Worm (Caenorhabditis elegans) whole organism, mixed stage, embryonic: ENCODE results near the gene pad-2.

Experiments used
- M03D4.4 ChIP-seq: sonication (generic microtip); optimal IDR thresholded peaks from 2 replicates; lab custom pipeline; 2017; ENCODE audit warnings: mild to moderate bottlenecking, missing genetic modification characterization, missing compliant biosample characterization
- bed-3 ChIP-seq: fragments of 200-800 bp; sonication (Bioruptor generic); optimal IDR thresholded peaks from 3 replicates; lab custom pipeline; 2018; ENCODE audit warnings: mild to moderate bottlenecking, missing genetic modification characterization, moderate library complexity, missing compliant biosample characterization
- ceh-39 ChIP-seq: fragments of 150-350 bp; optimal IDR thresholded peaks from 2 replicates; lab custom pipeline; 2014; ENCODE audit warnings: missing biosample characterization, missing genetic modification characterization
- ceh-43 ChIP-seq: fragments of 200-800 bp; sonication (Bioruptor generic); optimal IDR thresholded peaks from 2 replicates; lab custom pipeline; 2018; ENCODE audit warnings: mild to moderate bottlenecking, missing genetic modification characterization, moderate library complexity, missing compliant biosample characterization
- ceh-83 ChIP-seq: fragments of 200-800 bp; sonication (Bioruptor generic); optimal IDR thresholded peaks from 2 replicates; lab custom pipeline; 2018; ENCODE audit warnings: mild to moderate bottlenecking, missing genetic modification characterization, missing compliant biosample characterization
- cnd-1 ChIP-seq: fragments of 200-800 bp; sonication (Bioruptor generic); optimal IDR thresholded peaks from 2 replicates; lab custom pipeline; 2018; ENCODE audit warnings: mild to moderate bottlenecking, missing genetic modification characterization, missing compliant biosample characterization
- elt-1 ChIP-seq: sonication (generic microtip); optimal IDR thresholded peaks from 2 replicates; lab custom pipeline; 2017; ENCODE audit warnings: missing genetic modification characterization, mild to moderate bottlenecking, missing compliant biosample characterization, antibody characterized with exemption, moderate library complexity, borderline replicate concordance; ENCODE audit not compliant: insufficient read depth
- elt-3 ChIP-seq: fragments of 150-350 bp; optimal IDR thresholded peaks from 2 replicates; lab custom pipeline; 2014; ENCODE audit warnings: missing biosample characterization, missing genetic modification characterization
- ham-2 ChIP-seq: fragments of 200-800 bp; sonication (Bioruptor generic); optimal IDR thresholded peaks from 2 replicates; lab custom pipeline; 2018; ENCODE audit warnings: mild to moderate bottlenecking, missing genetic modification characterization, missing compliant biosample characterization
- hlh-1 ChIP-seq: fragments of 150-350 bp; optimal IDR thresholded peaks from 2 replicates; lab custom pipeline; 2014; ENCODE audit warnings: missing biosample characterization, missing genetic modification reagents, missing genetic modification characterization
- lin-13 ChIP-seq: fragments of 150-350 bp; optimal IDR thresholded peaks from 2 replicates; lab custom pipeline; 2014; ENCODE audit warnings: missing biosample characterization, missing genetic modification characterization
- lin-32 ChIP-seq: fragments of 200-800 bp; sonication (Bioruptor generic); optimal IDR thresholded peaks from 2 replicates; lab custom pipeline; 2018; ENCODE audit warnings: mild to moderate bottlenecking, missing genetic modification characterization, missing compliant biosample characterization
- lsy-2 ChIP-seq: fragments of 150-350 bp; optimal IDR thresholded peaks from 2 replicates; lab custom pipeline; 2014; ENCODE audit warnings: missing biosample characterization, missing genetic modification characterization
- mab-5 ChIP-seq: fragments of 150-350 bp; optimal IDR thresholded peaks from 2 replicates; lab custom pipeline; 2014; ENCODE audit warnings: missing biosample characterization, missing genetic modification characterization
- mep-1 ChIP-seq: fragments of 150-350 bp; optimal IDR thresholded peaks from 2 replicates; lab custom pipeline; 2017; ENCODE audit warnings: missing biosample characterization, missing genetic modification reagents, missing genetic modification characterization, inconsistent platforms
- nhr-12 ChIP-seq: fragments of 150-350 bp; optimal IDR thresholded peaks from 2 replicates; lab custom pipeline; 2014; ENCODE audit warnings: missing biosample characterization, missing genetic modification characterization
- nhr-2 ChIP-seq: fragments of 150-350 bp; optimal IDR thresholded peaks from 2 replicates; lab custom pipeline; 2014; ENCODE audit warnings: missing biosample characterization, missing genetic modification characterization
- nhr-28 ChIP-seq: fragments of 150-350 bp; optimal IDR thresholded peaks from 2 replicates; lab custom pipeline; 2014; ENCODE audit warnings: missing biosample characterization, missing genetic modification characterization
- nhr-76 ChIP-seq: sonication (generic microtip); optimal IDR thresholded peaks from 2 replicates; lab custom pipeline; 2017; ENCODE audit warnings: missing biosample characterization, missing genetic modification characterization
- pha-4 ChIP-seq: fragments of 150-350 bp; optimal IDR thresholded peaks from 2 replicates; lab custom pipeline; 2018; ENCODE audit warnings: missing biosample characterization, missing genetic modification reagents, missing genetic modification characterization
- sem-2 ChIP-seq: fragments of 200-800 bp; sonication (Bioruptor generic); optimal IDR thresholded peaks from 2 replicates; lab custom pipeline; 2018; ENCODE audit warnings: mild to moderate bottlenecking, missing genetic modification characterization, missing compliant biosample characterization
- snpc-4 ChIP-seq: fragments of 150-350 bp; optimal IDR thresholded peaks from 2 replicates; lab custom pipeline; 2014; ENCODE audit warnings: missing biosample characterization, missing genetic modification characterization
- tbx-8 ChIP-seq: fragments of 200-800 bp; sonication (Bioruptor generic); optimal IDR thresholded peaks from 2 replicates; lab custom pipeline; 2018; ENCODE audit warnings: mild to moderate bottlenecking, missing genetic modification characterization, moderate library complexity, missing compliant biosample characterization
- unc-120 ChIP-seq: sonication (generic microtip); optimal IDR thresholded peaks from 2 replicates; lab custom pipeline; 2017; ENCODE audit warnings: missing genetic modification characterization, missing compliant biosample characterization; ENCODE audit not compliant: poor library complexity, severe bottlenecking
- unc-39 ChIP-seq: fragments of 150-350 bp; optimal IDR thresholded peaks from 2 replicates; lab custom pipeline; 2014; ENCODE audit warnings: missing biosample characterization, missing genetic modification characterization
- zip-8 ChIP-seq: fragments of 150-350 bp; optimal IDR thresholded peaks from 2 replicates; lab custom pipeline; 2014; ENCODE audit warnings: missing biosample characterization, missing genetic modification characterization
- ztf-11 ChIP-seq: fragments of 150-350 bp; optimal IDR thresholded peaks from 2 replicates; lab custom pipeline; 2014; ENCODE audit warnings: missing biosample characterization, missing genetic modification characterization

Gene pad-2

DNA sequence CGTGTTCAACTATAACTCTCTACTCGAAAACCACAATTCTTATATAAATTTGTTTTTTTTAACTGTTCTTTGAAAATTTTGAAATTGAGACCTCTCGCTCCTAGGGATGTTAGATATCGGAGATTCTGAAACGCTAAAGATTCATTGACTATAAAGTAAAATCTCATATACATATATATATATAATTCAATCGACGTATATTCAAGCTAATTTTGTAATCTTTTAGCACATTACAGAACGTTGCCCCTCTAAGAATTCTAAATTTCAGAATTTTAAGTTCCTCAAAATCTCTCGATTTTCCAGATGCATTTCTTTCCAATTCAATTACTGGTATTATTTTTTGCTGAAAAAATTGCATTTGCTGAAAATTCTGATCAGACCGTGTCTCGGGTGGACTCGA is at the start of gene pad-2:
pad-2 (plus strand) TSS at position 301 of the 400 bp plus-strand sequence.
- TF ChIP-seq lin-32 (GFP tag; lab: Kevin White, UChicago) (no peak), ceh-43 (no peak), ceh-39 (tag; lab: Kevin White, UChicago) (no peak), ceh-83 (GFP tag; lab: Kevin White, UChicago) (no peak), unc-120 (tag; lab: Kevin White, UChicago) (no peak), hlh-1 (tag; lab: Kevin White, UChicago) (no peak), nhr-76 (tag; lab: Kevin White, UChicago) (no peak), bed-3 (GFP tag; lab: Kevin White, UChicago) (no peak)

DNA sequence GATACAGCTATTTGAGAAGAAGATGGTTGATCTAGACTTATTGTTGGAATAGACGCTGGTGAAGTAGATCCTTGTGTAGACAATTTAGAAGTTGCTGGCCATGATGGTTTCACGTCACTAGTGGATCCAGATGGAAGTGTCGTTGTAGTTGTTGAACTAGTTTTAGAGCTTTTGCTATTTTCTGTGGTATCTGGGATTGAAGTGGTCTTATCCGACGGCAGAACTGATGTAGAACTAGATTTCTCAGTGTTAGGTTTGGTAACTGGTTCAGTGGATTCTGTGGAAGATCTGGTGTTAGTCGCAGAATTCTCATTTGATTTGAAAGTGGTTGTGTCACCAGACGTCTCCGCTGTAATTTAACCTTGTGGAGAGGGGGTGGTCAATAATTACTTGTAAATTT is 47.3 kb upstream of the pad-2 start:
- no peak for TF ChIP-seq unc-39 (tag; lab: Kevin White, UChicago)
- no peak for TF ChIP-seq tbx-8 (GFP tag; lab: Kevin White, UChicago)
- TF ChIP-seq nhr-28: no peak
- no peak for TF ChIP-seq mep-1
- TF ChIP-seq M03D4.4 (tag; lab: Kevin White, UChicago): no peak
- TF ChIP-seq ceh-43: no peak
- no peak for TF ChIP-seq mab-5 (tag; lab: Kevin White, UChicago)
- TF ChIP-seq lin-13 (tag; lab: Kevin White, UChicago): no peak
- TF ChIP-seq lsy-2 (tag; lab: Kevin White, UChicago): no peak
- no peak for TF ChIP-seq elt-1 (tag; lab: Kevin White, UChicago)

DNA sequence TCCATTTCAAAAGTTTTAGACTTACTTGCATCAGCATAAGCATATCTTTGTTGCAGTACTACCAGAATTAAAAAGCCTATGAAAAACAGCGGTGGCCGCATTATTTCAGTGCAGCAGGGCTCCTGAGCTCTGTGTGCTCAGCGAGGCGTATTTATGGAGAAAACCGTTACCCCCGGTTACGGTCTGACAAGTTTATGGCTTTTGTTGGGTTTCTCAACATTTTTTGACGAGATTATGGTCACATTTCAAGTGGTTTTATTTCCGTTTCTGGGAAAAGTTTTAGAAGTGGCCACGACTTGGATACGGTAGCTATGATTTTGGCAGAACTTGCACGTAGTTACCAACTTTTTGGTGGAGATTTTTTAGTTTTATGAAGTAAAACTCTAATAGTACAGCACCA is 44.9 kb upstream of the pad-2 start, which contains the start of gene paml-1:
paml-1 (minus strand) TSS at position 101 of the 400 bp plus-strand sequence.
- TF ChIP-seq lin-13 (tag; lab: Kevin White, UChicago) (no peak), ceh-39 (tag; lab: Kevin White, UChicago) (no peak), elt-3 (tag; lab: Kevin White, UChicago) (no peak), ztf-11 (no peak), pha-4 (tag; lab: Kevin White, UChicago) (no peak)

DNA sequence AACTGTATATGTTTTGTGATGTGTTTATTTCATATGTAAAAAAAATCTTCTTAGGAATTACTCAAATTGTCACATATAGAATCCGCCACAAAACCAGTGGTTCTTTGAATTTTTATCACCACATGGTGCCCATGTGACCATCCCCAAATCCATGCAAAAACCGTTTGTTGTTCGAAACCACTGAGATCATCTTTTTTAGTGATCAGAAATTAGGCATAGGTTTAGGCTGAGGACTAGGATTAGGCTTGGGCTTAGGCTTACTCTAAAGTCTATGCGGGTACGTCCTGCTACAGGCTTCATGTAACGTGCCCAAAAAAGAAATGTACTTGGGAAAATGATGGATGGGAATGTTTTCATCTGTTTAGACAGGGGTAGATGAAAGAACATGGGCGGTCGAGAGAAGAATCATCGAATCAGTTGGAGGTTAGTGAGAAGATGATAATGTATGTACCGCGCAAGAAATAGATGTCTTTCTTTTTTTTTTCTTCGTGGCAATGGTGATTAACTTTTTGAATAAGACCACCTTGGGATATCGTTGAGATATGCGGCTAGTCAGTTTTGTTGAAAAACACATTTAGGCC is 42.5 kb upstream of the pad-2 start:
- TF ChIP-seq ceh-83 (GFP tag; lab: Kevin White, UChicago) (no peak), zip-8 (tag; lab: Kevin White, UChicago) (no peak), sem-2 (GFP tag; lab: Kevin White, UChicago) (no peak), snpc-4 (tag; lab: Kevin White, UChicago) (no peak), nhr-12 (tag; lab: Kevin White, UChicago) (no peak), unc-39 (tag; lab: Kevin White, UChicago) (no peak), mab-5 (tag; lab: Kevin White, UChicago) (no peak), hlh-1 (tag; lab: Kevin White, UChicago) (no peak), cnd-1 (tag; lab: Kevin White, UChicago) (no peak), nhr-76 (tag; lab: Kevin White, UChicago) (no peak)

DNA sequence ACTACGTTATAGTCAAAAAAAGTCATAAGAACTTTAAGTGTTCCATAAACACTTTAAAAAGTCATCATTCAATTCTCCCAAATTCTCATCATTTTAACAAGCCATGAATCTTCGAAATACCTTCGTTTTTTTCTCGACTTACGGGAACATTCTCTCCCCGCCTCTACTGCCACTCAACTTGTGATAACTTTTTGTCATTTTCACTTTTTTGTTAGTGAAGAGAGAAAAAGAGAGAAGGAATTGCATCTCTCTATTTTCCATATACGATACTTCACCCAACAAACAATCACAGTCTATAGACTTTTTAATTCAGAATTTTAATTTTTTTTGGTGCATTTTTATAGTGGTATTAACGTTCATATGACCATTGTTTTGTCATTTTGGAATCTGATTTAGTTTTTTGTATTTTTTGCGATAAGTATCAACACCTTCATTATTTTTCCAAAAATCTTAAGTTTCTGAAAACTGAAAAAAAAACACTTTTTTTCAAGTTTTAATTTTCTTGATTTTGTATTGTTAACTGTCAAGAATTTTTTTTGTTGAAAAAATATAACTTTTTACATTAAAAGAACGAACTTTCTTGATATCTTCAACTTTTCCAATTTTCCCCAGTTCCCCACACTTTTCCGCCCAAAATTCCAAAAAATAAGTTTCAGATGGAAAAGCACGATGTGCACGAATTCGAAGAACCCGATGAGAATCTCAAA is 40.3 kb upstream of the pad-2 start, which contains the start of gene Y70G10A.3:
Y70G10A.3 (plus strand) TSS at position 657 of the 707 bp plus-strand sequence.
- TF ChIP-seq nhr-28: no peak
- no peak for TF ChIP-seq cnd-1 (tag; lab: Kevin White, UChicago)

DNA sequence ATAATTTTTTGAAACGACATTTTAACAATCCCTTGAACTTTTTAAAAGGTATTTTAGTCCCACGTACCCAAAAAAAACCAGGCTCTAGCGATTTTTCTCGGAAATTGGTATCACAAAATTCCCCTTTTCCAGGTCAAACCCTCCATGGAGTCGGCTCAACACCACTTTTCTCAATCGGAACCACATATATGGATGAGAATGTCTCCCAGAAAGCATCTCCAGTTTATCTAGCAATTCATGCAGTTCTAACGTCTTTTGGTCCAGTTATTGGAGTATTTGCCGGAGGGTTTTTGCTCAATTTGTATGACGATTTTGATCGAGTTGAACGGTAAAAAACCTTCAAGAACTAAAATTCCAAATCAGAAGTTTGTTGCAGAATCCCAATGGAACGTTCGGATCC is 38.9 kb upstream of the pad-2 start:
- TF ChIP-seq ham-2 (GFP tag; lab: Kevin White, UChicago) (no peak), bed-3 (GFP tag; lab: Kevin White, UChicago) (no peak), nhr-2 (tag; lab: Kevin White, UChicago) (no peak), cnd-1 (tag; lab: Kevin White, UChicago) (no peak), lsy-2 (tag; lab: Kevin White, UChicago) (no peak)
